Worm (Caenorhabditis elegans) whole organism, L4 larva: ENCODE results near the gene Y38F1A.8.

Source experiments
- Y5F2A.4 ChIP-seq: fragments of 200-800 bp; sonication (Bioruptor generic); optimal IDR thresholded peaks from 2 replicates; lab custom pipeline; 2018; ENCODE audit warnings: mild to moderate bottlenecking, missing genetic modification characterization, missing compliant biosample characterization
- aly-2 ChIP-seq: sonication (generic microtip); optimal IDR thresholded peaks from 2 replicates; lab custom pipeline; 2018; ENCODE audit warnings: missing biosample characterization, missing genetic modification characterization
- lin-15B ChIP-seq: fragments of 150-350 bp; sonication (generic microtip); optimal IDR thresholded peaks from 3 replicates; lab custom pipeline; 2014; ENCODE audit warnings: missing biosample characterization, missing genetic modification characterization
- lsy-2 ChIP-seq, 2 experiments: fragments of 150-350 bp in 1 of 2; sonication (generic microtip) in 1 of 2; optimal IDR thresholded peaks; 2 replicates each; lab custom pipeline; 2014 to 2017; ENCODE audit warnings: missing biosample characterization in 2 of 2, missing genetic modification characterization in 2 of 2
- nhr-11 ChIP-seq: fragments of 150-350 bp; optimal IDR thresholded peaks from 2 replicates; lab custom pipeline; 2014; ENCODE audit warnings: missing biosample characterization, missing genetic modification characterization
- nhr-25 ChIP-seq: sonication (generic microtip); optimal IDR thresholded peaks from 2 replicates; lab custom pipeline; 2017; ENCODE audit warnings: missing genetic modification characterization, mild to moderate bottlenecking, missing compliant biosample characterization, antibody characterized with exemption, moderate library complexity, borderline replicate concordance; ENCODE audit not compliant: insufficient read depth
- skn-1 ChIP-seq: fragments of 150-350 bp; optimal IDR thresholded peaks from 2 replicates; lab custom pipeline; 2014; ENCODE audit warnings: missing biosample characterization, missing genetic modification characterization

- TF ChIP-seq Y5F2A.4, result no peak
- no peak for TF ChIP-seq lsy-2 (tag; optimal IDR thresholded peaks at IDR 0.05; lab: Kevin White, UChicago)
- TF ChIP-seq aly-2 (tag; lab: Kevin White, UChicago), result no peak
- no peak for TF ChIP-seq nhr-25 (tag; lab: Kevin White, UChicago)
- no peak for TF ChIP-seq nhr-11
- no peak for TF ChIP-seq skn-1 (tag; lab: Kevin White, UChicago)
- TF ChIP-seq lin-15B (tag; lab: Kevin White, UChicago), result no peak
Measured at ce11 chrII:12987799-12988198, 12.9 kb downstream of the Y38F1A.8 start.
